Fruit fly (Drosophila melanogaster) whole organism, prepupa: ENCODE measurements around the gene CG11768.

Experiments
- Blimp-1 ChIP-seq: fragments of 200-800 bp; sonication (Bioruptor generic); optimal IDR thresholded peaks from 3 replicates; lab custom pipeline; 2017; ENCODE audit warnings: missing biosample characterization, missing genetic modification characterization, mild to moderate bottlenecking, moderate library complexity, missing genetic modification reagents
- CG10631 ChIP-seq: fragments of 200-800 bp; sonication (Bioruptor generic); optimal IDR thresholded peaks from 2 replicates; lab custom pipeline; 2016; ENCODE audit warnings: missing biosample characterization, missing genetic modification characterization
- CG11294 ChIP-seq: fragments of 200-800 bp; sonication (Bioruptor generic); IDR thresholded peaks from 2 replicates; pipeline ENCODE4 v1.3.6; 2022; ENCODE audit warnings: missing biosample characterization, missing genetic modification characterization
- CG11762 ChIP-seq: fragments of 200-800 bp; sonication (Bioruptor generic); optimal IDR thresholded peaks from 3 replicates; lab custom pipeline; 2016; ENCODE audit warnings: missing biosample characterization, missing genetic modification characterization; ENCODE audit not compliant: insufficient read depth
- CG11902 ChIP-seq: fragments of 200-800 bp; sonication (Bioruptor generic); optimal IDR thresholded peaks from 3 replicates; lab custom pipeline; 2016; ENCODE audit warnings: missing biosample characterization, missing genetic modification characterization
- CG15336 ChIP-seq: fragments of 200-800 bp; sonication (Bioruptor generic); IDR thresholded peaks from 2 replicates; pipeline ENCODE4 v1.3.6; 2022; ENCODE audit warnings: missing biosample characterization, missing genetic modification characterization
- CG1621 ChIP-seq: fragments of 200-800 bp; sonication (Bioruptor generic); optimal IDR thresholded peaks from 3 replicates; lab custom pipeline; 2018; ENCODE audit warnings: missing biosample characterization, mild to moderate bottlenecking, missing genetic modification characterization
- CG16779 ChIP-seq: fragments of 200-800 bp; sonication (Bioruptor generic); optimal IDR thresholded peaks from 3 replicates; lab custom pipeline; 2017; ENCODE audit warnings: missing biosample characterization, mild to moderate bottlenecking, missing genetic modification characterization
- CG3032 ChIP-seq: fragments of 200-800 bp; optimal IDR thresholded peaks from 2 replicates; lab custom pipeline; 2019; ENCODE audit warnings: missing biosample characterization, mild to moderate bottlenecking, missing genetic modification characterization, moderate library complexity
- CG31627 ChIP-seq: fragments of 200-800 bp; sonication (Bioruptor generic); optimal IDR thresholded peaks from 3 replicates; lab custom pipeline; 2016; ENCODE audit warnings: missing biosample characterization, missing genetic modification characterization
- CG32006 ChIP-seq: fragments of 200-800 bp; sonication (Bioruptor generic); optimal IDR thresholded peaks from 3 replicates; lab custom pipeline; 2017; ENCODE audit warnings: missing biosample characterization, mild to moderate bottlenecking, missing genetic modification characterization
- CG34406 ChIP-seq: fragments of 200-800 bp; sonication (Bioruptor generic); optimal IDR thresholded peaks from 3 replicates; lab custom pipeline; 2016; ENCODE audit warnings: missing biosample characterization, missing genetic modification characterization
- CG3919 ChIP-seq: fragments of 200-800 bp; sonication (Bioruptor generic); optimal IDR thresholded peaks from 3 replicates; lab custom pipeline; 2016; ENCODE audit warnings: missing biosample characterization, missing genetic modification characterization
- CG4318 ChIP-seq: fragments of 200-800 bp; sonication (Bioruptor generic); optimal IDR thresholded peaks from 3 replicates; lab custom pipeline; 2017; ENCODE audit warnings: missing biosample characterization, mild to moderate bottlenecking, missing genetic modification characterization
- CG6163 ChIP-seq: fragments of 200-800 bp; sonication (Bioruptor generic); IDR thresholded peaks from 3 replicates; pipeline ENCODE4 v1.3.6; 2022; ENCODE audit warnings: missing biosample characterization, missing genetic modification characterization
- CG6276 ChIP-seq: fragments of 200-800 bp; sonication (Bioruptor generic); optimal IDR thresholded peaks from 2 replicates; lab custom pipeline; 2017; ENCODE audit warnings: missing biosample characterization, mild to moderate bottlenecking, missing genetic modification characterization
- CG6792 ChIP-seq: fragments of 200-800 bp; sonication (Bioruptor generic); optimal IDR thresholded peaks from 3 replicates; lab custom pipeline; 2016; ENCODE audit warnings: missing biosample characterization, missing genetic modification characterization
- CG6808 ChIP-seq: fragments of 200-800 bp; sonication (Bioruptor generic); optimal IDR thresholded peaks from 3 replicates; lab custom pipeline; 2017; ENCODE audit warnings: missing biosample characterization, missing genetic modification characterization, mild to moderate bottlenecking, moderate library complexity, missing genetic modification reagents
- CG6854 ChIP-seq: fragments of 200-800 bp; sonication (Bioruptor generic); optimal IDR thresholded peaks from 2 replicates; lab custom pipeline; 2017; ENCODE audit warnings: missing biosample characterization, mild to moderate bottlenecking, missing genetic modification characterization
- CG8119 ChIP-seq: fragments of 200-800 bp; sonication (Bioruptor generic); IDR thresholded peaks from 3 replicates; pipeline ENCODE4 v1.3.6; 2022; ENCODE audit warnings: missing biosample characterization, missing genetic modification characterization
- CG8319 ChIP-seq: fragments of 200-800 bp; sonication (Bioruptor generic); optimal IDR thresholded peaks from 3 replicates; lab custom pipeline; 2016; ENCODE audit warnings: missing biosample characterization, missing genetic modification characterization
- CG9139 ChIP-seq: fragments of 200-800 bp; sonication (Bioruptor generic); optimal IDR thresholded peaks from 3 replicates; lab custom pipeline; 2017; ENCODE audit warnings: missing biosample characterization, mild to moderate bottlenecking, missing genetic modification characterization
- Eip75B ChIP-seq: fragments of 200-800 bp; sonication (Bioruptor generic); optimal IDR thresholded peaks from 3 replicates; lab custom pipeline; 2016; ENCODE audit warnings: missing biosample characterization, missing genetic modification characterization
- Eip78C ChIP-seq: fragments of 200-800 bp; sonication (Bioruptor generic); peaks from one replicate; lab custom pipeline; 2016; ENCODE audit warnings: missing biosample characterization, missing genetic modification characterization
- Ets21C ChIP-seq: fragments of 200-800 bp; sonication (Bioruptor generic); optimal IDR thresholded peaks from 3 replicates; lab custom pipeline; 2016; ENCODE audit warnings: missing biosample characterization, missing genetic modification characterization
- Ets96B ChIP-seq: fragments of 200-800 bp; optimal IDR thresholded peaks from 2 replicates; lab custom pipeline; 2019; ENCODE audit warnings: missing biosample characterization, mild to moderate bottlenecking, missing genetic modification characterization, moderate library complexity
- Gug ChIP-seq: fragments of 200-800 bp; sonication (Bioruptor generic); IDR thresholded peaks from 2 replicates; pipeline ENCODE4 v1.3.6; 2022; ENCODE audit warnings: missing biosample characterization, missing genetic modification characterization
- Hr39 ChIP-seq: fragments of 200-800 bp; sonication (Bioruptor generic); optimal IDR thresholded peaks from 2 replicates; lab custom pipeline; 2016; ENCODE audit warnings: missing biosample characterization, missing genetic modification characterization
- Hr4 ChIP-seq: fragments of 200-800 bp; sonication (Bioruptor generic); optimal IDR thresholded peaks from 3 replicates; lab custom pipeline; 2016; ENCODE audit warnings: missing biosample characterization, missing genetic modification characterization
- Lpt ChIP-seq: fragments of 200-800 bp; sonication (Bioruptor generic); optimal IDR thresholded peaks from 3 replicates; lab custom pipeline; 2016; ENCODE audit warnings: missing biosample characterization, missing genetic modification characterization
- Met ChIP-seq: fragments of 200-800 bp; sonication (Bioruptor generic); optimal IDR thresholded peaks from 3 replicates; lab custom pipeline; 2016; ENCODE audit warnings: missing biosample characterization, missing genetic modification characterization
- OdsH ChIP-seq: fragments of 200-800 bp; sonication (Bioruptor generic); optimal IDR thresholded peaks from 3 replicates; lab custom pipeline; 2016; ENCODE audit warnings: missing biosample characterization, missing genetic modification characterization
- Smox ChIP-seq: fragments of 200-800 bp; sonication (Bioruptor generic); optimal IDR thresholded peaks from 3 replicates; lab custom pipeline; 2016; ENCODE audit warnings: missing biosample characterization, missing genetic modification characterization
- Sox102F ChIP-seq: fragments of 200-800 bp; sonication (Bioruptor generic); optimal IDR thresholded peaks from 2 replicates; lab custom pipeline; 2016; ENCODE audit warnings: missing biosample characterization, mild to moderate bottlenecking, missing genetic modification characterization
- Sox14 ChIP-seq: fragments of 200-800 bp; sonication (Bioruptor generic); optimal IDR thresholded peaks from 3 replicates; lab custom pipeline; 2016; ENCODE audit warnings: missing biosample characterization, missing genetic modification characterization
- Sox15 ChIP-seq: fragments of 200-800 bp; sonication (Bioruptor generic); optimal IDR thresholded peaks from 3 replicates; lab custom pipeline; 2016; ENCODE audit warnings: missing biosample characterization, missing genetic modification characterization
- achi ChIP-seq: fragments of 200-800 bp; sonication (Bioruptor generic); optimal IDR thresholded peaks from 3 replicates; lab custom pipeline; 2016; ENCODE audit warnings: missing biosample characterization, missing genetic modification characterization
- acj6 ChIP-seq: fragments of 200-800 bp; sonication (Bioruptor generic); optimal IDR thresholded peaks from 3 replicates; lab custom pipeline; 2016; ENCODE audit warnings: missing biosample characterization, missing genetic modification characterization
- cyc ChIP-seq: fragments of 200-800 bp; sonication (Bioruptor generic); optimal IDR thresholded peaks from 3 replicates; lab custom pipeline; 2016; ENCODE audit warnings: missing biosample characterization, missing genetic modification characterization
- dac ChIP-seq: fragments of 200-800 bp; sonication (Bioruptor generic); optimal IDR thresholded peaks from 2 replicates; lab custom pipeline; 2017; ENCODE audit warnings: missing biosample characterization, mild to moderate bottlenecking, missing genetic modification characterization
- dsx ChIP-seq: fragments of 200-800 bp; optimal IDR thresholded peaks from 3 replicates; lab custom pipeline; 2019; ENCODE audit warnings: missing biosample characterization, mild to moderate bottlenecking, missing genetic modification characterization, moderate library complexity; ENCODE audit not compliant: poor library complexity, severe bottlenecking
- eg ChIP-seq: fragments of 200-800 bp; sonication (Bioruptor generic); IDR thresholded peaks from 3 replicates; pipeline ENCODE4 v1.3.6; 2022; ENCODE audit warnings: missing biosample characterization, missing genetic modification characterization
- esn ChIP-seq: fragments of 200-800 bp; sonication (Bioruptor generic); optimal IDR thresholded peaks from 2 replicates; lab custom pipeline; 2016; ENCODE audit warnings: missing biosample characterization, mild to moderate bottlenecking, missing genetic modification characterization, moderate library complexity
- fd59A ChIP-seq: fragments of 200-800 bp; sonication (Bioruptor generic); optimal IDR thresholded peaks from 2 replicates; lab custom pipeline; 2017; ENCODE audit warnings: missing biosample characterization, mild to moderate bottlenecking, missing genetic modification characterization, missing genetic modification reagents
- fd85E ChIP-seq: fragments of 200-800 bp; sonication (Bioruptor generic); optimal IDR thresholded peaks from 3 replicates; lab custom pipeline; 2016; ENCODE audit warnings: missing biosample characterization, missing genetic modification characterization
- fkh ChIP-seq: fragments of 200-800 bp; sonication (Bioruptor generic); optimal IDR thresholded peaks from 3 replicates; lab custom pipeline; 2017; ENCODE audit warnings: missing biosample characterization, mild to moderate bottlenecking, missing genetic modification characterization, moderate library complexity
- lz ChIP-seq: fragments of 200-800 bp; sonication (Bioruptor generic); optimal IDR thresholded peaks from 3 replicates; lab custom pipeline; 2016; ENCODE audit warnings: missing biosample characterization, missing genetic modification characterization
- pdm3 ChIP-seq: fragments of 200-800 bp; sonication (Bioruptor generic); optimal IDR thresholded peaks from 3 replicates; lab custom pipeline; 2016; ENCODE audit warnings: missing biosample characterization, missing genetic modification characterization
- salr ChIP-seq, 2 experiments: fragments of 200-800 bp; sonication (Bioruptor generic); optimal IDR thresholded peaks; 3 replicates each; lab custom pipeline; 2016 to 2018; ENCODE audit warnings: missing biosample characterization in 2 of 2, missing genetic modification characterization in 2 of 2, mild to moderate bottlenecking in 1 of 2
- spab ChIP-seq: fragments of 200-800 bp; sonication (Bioruptor generic); optimal IDR thresholded peaks from 2 replicates; lab custom pipeline; 2017; ENCODE audit warnings: missing biosample characterization, mild to moderate bottlenecking, missing genetic modification characterization, missing genetic modification reagents
- svp ChIP-seq: fragments of 200-800 bp; sonication (Bioruptor generic); peaks from one replicate; lab custom pipeline; 2016; ENCODE audit warnings: missing biosample characterization, missing genetic modification characterization
- vri ChIP-seq: fragments of 200-800 bp; sonication (Bioruptor generic); optimal IDR thresholded peaks from 3 replicates; lab custom pipeline; 2016; ENCODE audit warnings: missing biosample characterization, mild to moderate bottlenecking, missing genetic modification characterization

The CG11768 gene

dm6 chr3R:8746354-8746753 is 21.6 kb downstream of the CG11768 start:
- TF ChIP-seq CG6854 (GFP tag; lab: Kevin White, UChicago) (peak; percentile 33), Sox102F (GFP tag; lab: Kevin White, UChicago) (peak; percentile 81), CG11294 (GFP tag; lab: Robert Waterston, UW) (peak; percentile 59), Gug (GFP tag; lab: Robert Waterston, UW) (peak; percentile 62), CG8319 (GFP tag; lab: Kevin White, UChicago) (peak; percentile 73), Met (GFP tag; lab: Kevin White, UChicago) (peak; percentile 89), Ets21C (GFP tag; lab: Kevin White, UChicago) (peak; percentile 46), CG3919 (GFP tag; lab: Kevin White, UChicago) (peak; percentile 86), spab (GFP tag; lab: Kevin White, UChicago) (peak; percentile 69), OdsH (GFP tag; lab: Kevin White, UChicago) (peak; percentile 84), vri (GFP tag; lab: Kevin White, UChicago) (peak; percentile 64), fd85E (GFP tag; lab: Kevin White, UChicago) (peak; percentile 51), pdm3 (GFP tag; lab: Kevin White, UChicago) (peak; percentile 83), Eip78C (peak; percentile 96), dac (peak; percentile 61), Lpt (peak; percentile 39), Sox15 (GFP tag; lab: Kevin White, UChicago) (peak; percentile 68), CG6276 (peak; percentile 79), CG32006 (GFP tag; lab: Kevin White, UChicago) (peak; percentile 86), fd59A (GFP tag; lab: Kevin White, UChicago) (peak; percentile 53), CG16779 (tag; lab: Kevin White, UChicago) (peak; percentile 24), Eip75B (GFP tag; lab: Kevin White, UChicago) (peak; percentile 82), CG6163 (peak; percentile 85), achi (GFP tag; lab: Kevin White, UChicago) (peak; percentile 84), Hr39 (GFP tag; lab: Kevin White, UChicago) (peak; percentile 68), CG6792 (peak; percentile 79), dsx (GFP tag; lab: Kevin White, UChicago) (peak; percentile 75), CG10631 (GFP tag; lab: Kevin White, UChicago) (peak; percentile 77), CG3032 (tag; lab: Kevin White, UChicago) (peak; percentile 74), CG8119 (GFP tag; lab: Robert Waterston, UW) (peak; percentile 85), fkh (no peak), Blimp-1 (GFP tag; lab: Kevin White, UChicago) (peak; percentile 26), svp (peak; percentile 93), CG9139 (GFP tag; lab: Kevin White, UChicago) (peak; percentile 56), CG6808 (GFP tag; lab: Kevin White, UChicago) (peak; percentile 69), CG11762 (GFP tag; lab: Kevin White, UChicago) (peak; percentile 71), esn (GFP tag; lab: Kevin White, UChicago) (peak; percentile 89), Sox14 (peak; percentile 62), Ets96B (tag; lab: Kevin White, UChicago) (peak; percentile 82), CG4318 (GFP tag; lab: Kevin White, UChicago) (peak; percentile 58), lz (peak; percentile 81), CG31627 (GFP tag; lab: Kevin White, UChicago) (peak; percentile 70), CG34406 (peak; percentile 88), cyc (GFP tag; lab: Kevin White, UChicago) (peak; percentile 79), salr (GFP tag; optimal IDR thresholded peaks at IDR 0.05; lab: Kevin White, UChicago) (peak; percentile 36 to 73), eg (GFP tag; lab: Robert Waterston, UW) (peak; percentile 88), CG11902 (GFP tag; lab: Kevin White, UChicago) (peak; percentile 64), Smox (GFP tag; lab: Kevin White, UChicago) (peak; percentile 86), Hr4 (GFP tag; lab: Kevin White, UChicago) (peak; percentile 88), CG15336 (peak; percentile 88), acj6 (GFP tag; lab: Kevin White, UChicago) (peak; percentile 88), CG1621 (peak; percentile 59)
